Worm (Caenorhabditis elegans) whole organism, L2 larva: ENCODE measurements around the gene eas-1.

Source experiments
- R02D3.7 ChIP-seq: fragments of 150-350 bp; optimal IDR thresholded peaks from 2 replicates; lab custom pipeline; 2014; ENCODE audit warnings: missing biosample characterization, missing genetic modification characterization
- aly-2 ChIP-seq: fragments of 150-350 bp; optimal IDR thresholded peaks from 2 replicates; lab custom pipeline; 2014; ENCODE audit warnings: missing biosample characterization, missing genetic modification characterization
- dmd-4 ChIP-seq: sonication (generic microtip); optimal IDR thresholded peaks from 2 replicates; lab custom pipeline; 2017; ENCODE audit warnings: missing biosample characterization, missing genetic modification characterization
- egl-27 ChIP-seq: sonication (generic microtip); optimal IDR thresholded peaks from 3 replicates; lab custom pipeline; 2017; ENCODE audit warnings: missing biosample characterization, missing genetic modification reagents, missing genetic modification characterization
- lin-13 ChIP-seq: fragments of 150-350 bp; optimal IDR thresholded peaks from 2 replicates; lab custom pipeline; 2014; ENCODE audit warnings: missing biosample characterization, missing genetic modification reagents, missing genetic modification characterization
- mab-5 ChIP-seq: fragments of 150-350 bp; optimal IDR thresholded peaks from 2 replicates; lab custom pipeline; 2014; ENCODE audit warnings: missing biosample characterization, missing genetic modification characterization
- mdl-1 ChIP-seq, 2 experiments: fragments of 150-350 bp in 1 of 2; sonication (generic microtip) in 1 of 2; optimal IDR thresholded peaks; 2 replicates each; lab custom pipeline; 2017; ENCODE audit warnings: missing biosample characterization in 2 of 2, missing genetic modification characterization in 2 of 2
- nhr-77 ChIP-seq: fragments of 150-350 bp; optimal IDR thresholded peaks from 2 replicates; lab custom pipeline; 2014; ENCODE audit warnings: missing biosample characterization, missing genetic modification characterization
- snpc-4 ChIP-seq: fragments of 150-350 bp; optimal IDR thresholded peaks from 2 replicates; lab custom pipeline; 2014; ENCODE audit warnings: missing biosample characterization, missing genetic modification characterization
- unc-39 ChIP-seq: fragments of 150-350 bp; optimal IDR thresholded peaks from 2 replicates; lab custom pipeline; 2014; ENCODE audit warnings: missing biosample characterization, missing genetic modification characterization
- unc-62 ChIP-seq: fragments of 150-350 bp; optimal IDR thresholded peaks from 2 replicates; lab custom pipeline; 2014; ENCODE audit warnings: missing biosample characterization, missing genetic modification reagents, missing genetic modification characterization

DNA sequence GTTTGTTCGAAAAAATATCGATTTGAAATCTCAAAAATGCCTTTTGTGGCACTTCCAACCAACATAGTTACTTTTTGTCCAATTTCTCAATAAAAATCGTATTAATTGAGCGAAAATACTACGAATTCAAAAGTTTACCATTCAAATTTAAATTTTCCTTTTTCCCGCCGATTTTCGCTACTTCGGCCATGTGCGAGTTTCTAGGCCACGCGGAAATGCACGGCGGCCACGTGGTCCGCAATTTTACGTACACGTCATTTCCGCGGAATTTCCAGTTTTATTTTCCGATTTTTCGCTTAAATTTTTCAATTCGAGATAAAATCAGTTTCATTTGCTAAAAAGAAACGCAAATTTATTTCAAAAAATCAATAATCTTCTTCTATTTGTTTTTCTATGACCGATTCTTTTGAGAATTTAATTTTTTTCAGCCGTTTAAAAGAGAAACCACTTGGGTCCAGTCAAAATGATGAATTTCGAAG lies at the start of gene eas-1:
- TF ChIP-seq mab-5 (tag; lab: Kevin White, UChicago) (peak; percentile 35), dmd-4 (tag; lab: Kevin White, UChicago) (no peak), snpc-4 (tag; lab: Kevin White, UChicago) (peak; percentile 28), unc-62 (no peak), aly-2 (tag; lab: Kevin White, UChicago) (no peak), nhr-77 (tag; lab: Kevin White, UChicago) (no peak), unc-39 (tag; lab: Kevin White, UChicago) (no peak), lin-13 (GFP tag; lab: Kevin White, UChicago) (peak; percentile 58), mdl-1 (tag; optimal IDR thresholded peaks at IDR 0.05; lab: Kevin White, UChicago) (peak; percentile 73 to 88), egl-27 (tag; lab: Kevin White, UChicago) (no peak), R02D3.7 (tag; lab: Kevin White, UChicago) (no peak)
